Worm (Caenorhabditis elegans) whole organism, young adult: ENCODE measurements around the gene Y66H1A.5.

ENCODE experiments used
- B0035.1 ChIP-seq: sonication (generic microtip); optimal IDR thresholded peaks from 2 replicates; lab custom pipeline; 2016; ENCODE audit warnings: missing genetic modification characterization, mild to moderate bottlenecking, missing compliant biosample characterization, missing genotype, missing genetic modification reagents
- B0336.3 ChIP-seq: fragments of 200-800 bp; sonication (Bioruptor generic); IDR thresholded peaks from 2 replicates; pipeline ENCODE4 v1.3.6; 2022; ENCODE audit warnings: missing genetic modification characterization, missing compliant biosample characterization
- F22D6.2 ChIP-seq: sonication (generic microtip); optimal IDR thresholded peaks from 2 replicates; lab custom pipeline; 2016; ENCODE audit warnings: mild to moderate bottlenecking, missing genetic modification characterization, missing compliant biosample characterization
- F23B12.7 ChIP-seq: sonication (generic microtip); optimal IDR thresholded peaks from 2 replicates; lab custom pipeline; 2017; ENCODE audit warnings: missing genetic modification characterization, mild to moderate bottlenecking, missing compliant biosample characterization, antibody characterized with exemption, moderate library complexity; ENCODE audit not compliant: insufficient read depth
- F33H1.4 ChIP-seq: fragments of 200-800 bp; sonication (Bioruptor generic); IDR thresholded peaks from 2 replicates; pipeline ENCODE4 v1.3.6; 2022; ENCODE audit warnings: missing genetic modification reagents, missing genetic modification characterization, missing compliant biosample characterization
- F37B4.10 ChIP-seq: fragments of 200-800 bp; sonication (Bioruptor generic); IDR thresholded peaks from 2 replicates; pipeline ENCODE4 v1.3.6; 2022; ENCODE audit warnings: missing genetic modification characterization, missing compliant biosample characterization
- K11D2.4 ChIP-seq: fragments of 200-800 bp; sonication (Bioruptor generic); IDR thresholded peaks from 2 replicates; pipeline ENCODE4 v1.3.6; 2022; ENCODE audit warnings: missing genetic modification reagents, missing genetic modification characterization, missing compliant biosample characterization
- K12H6.12 ChIP-seq: fragments of 200-800 bp; sonication (Bioruptor generic); optimal IDR thresholded peaks from 2 replicates; lab custom pipeline; 2018; ENCODE audit warnings: mild to moderate bottlenecking, missing genetic modification characterization, missing compliant biosample characterization
- Y53G8AR.9 ChIP-seq: fragments of 200-800 bp; sonication (Bioruptor generic); conservative IDR thresholded peaks from 2 replicates; pipeline ENCODE4 v1.3.6; 2022; ENCODE audit warnings: missing genetic modification reagents, missing genetic modification characterization, missing compliant biosample characterization
- Y79H2A.3 ChIP-seq: fragments of 200-800 bp; sonication (Bioruptor generic); conservative IDR thresholded peaks from 2 replicates; pipeline ENCODE4 v1.3.6; 2022; ENCODE audit warnings: missing genetic modification reagents, missing genetic modification characterization, missing compliant biosample characterization
- Y95B8A.8 ChIP-seq: fragments of 200-800 bp; sonication (Bioruptor generic); IDR thresholded peaks from 2 replicates; pipeline ENCODE4 v1.3.6; 2022; ENCODE audit warnings: missing genetic modification reagents, missing genetic modification characterization, missing compliant biosample characterization
- aptf-2 ChIP-seq: fragments of 200-800 bp; sonication (Bioruptor generic); conservative IDR thresholded peaks from 2 replicates; pipeline ENCODE4 v1.3.6; 2022; ENCODE audit warnings: missing genetic modification reagents, missing genetic modification characterization, missing compliant biosample characterization
- atf-7 ChIP-seq: sonication (generic microtip); optimal IDR thresholded peaks from 2 replicates; lab custom pipeline; 2017; ENCODE audit warnings: mild to moderate bottlenecking, missing genetic modification characterization, missing compliant biosample characterization
- athp-1 ChIP-seq: sonication (generic microtip); optimal IDR thresholded peaks from 2 replicates; lab custom pipeline; 2017; ENCODE audit warnings: mild to moderate bottlenecking, missing genetic modification characterization, missing compliant biosample characterization
- attf-5 ChIP-seq: fragments of 200-800 bp; sonication (Bioruptor generic); optimal IDR thresholded peaks from 2 replicates; lab custom pipeline; 2018; ENCODE audit warnings: mild to moderate bottlenecking, missing genetic modification characterization, missing compliant biosample characterization
- cebp-1 ChIP-seq, 2 experiments: fragments of 200-800 bp in 1 of 2; sonication (Bioruptor generic) in 1 of 2; sonication (generic microtip) in 1 of 2; IDR thresholded peaks in 1 of 2; optimal IDR thresholded peaks in 1 of 2; 2 replicates each; pipeline versions ENCODE4 v1.3.6 to Lab custom; 2017 to 2022; ENCODE audit warnings: missing compliant biosample characterization in 2 of 2, missing genetic modification characterization in 2 of 2, mild to moderate bottlenecking in 1 of 2, missing genetic modification reagents in 1 of 2, moderate library complexity in 1 of 2
- cebp-2 ChIP-seq: fragments of 200-800 bp; sonication (Bioruptor generic); IDR thresholded peaks from 2 replicates; pipeline ENCODE4 v1.3.6; 2022; ENCODE audit warnings: missing genetic modification characterization, missing compliant biosample characterization
- ceh-100 ChIP-seq: fragments of 200-800 bp; sonication (Bioruptor generic); IDR thresholded peaks from 2 replicates; pipeline ENCODE4 v1.3.6; 2022; ENCODE audit warnings: missing genetic modification reagents, missing genetic modification characterization, missing compliant biosample characterization
- ceh-58 ChIP-seq: fragments of 200-800 bp; sonication (Bioruptor generic); IDR thresholded peaks from 2 replicates; pipeline ENCODE4 v1.3.6; 2022; ENCODE audit warnings: missing genetic modification characterization, missing compliant biosample characterization
- chd-7 ChIP-seq: sonication (generic microtip); optimal IDR thresholded peaks from 2 replicates; lab custom pipeline; 2016; ENCODE audit warnings: mild to moderate bottlenecking, missing genetic modification characterization, moderate library complexity, missing compliant biosample characterization
- efl-1 ChIP-seq: fragments of 150-350 bp; optimal IDR thresholded peaks from 2 replicates; lab custom pipeline; 2014; ENCODE audit warnings: missing biosample characterization, missing genetic modification reagents, missing genetic modification characterization
- egl-44 ChIP-seq: fragments of 200-800 bp; sonication (Bioruptor generic); IDR thresholded peaks from 2 replicates; pipeline ENCODE4 v1.3.6; 2022; ENCODE audit warnings: missing genetic modification reagents, missing genetic modification characterization, missing compliant biosample characterization
- egrh-3 ChIP-seq: fragments of 200-800 bp; sonication (Bioruptor generic); IDR thresholded peaks from 2 replicates; pipeline ENCODE4 v1.3.6; 2022; ENCODE audit warnings: missing genetic modification reagents, missing genetic modification characterization, missing compliant biosample characterization
- ekl-4 ChIP-seq: fragments of 200-800 bp; sonication (Bioruptor generic); IDR thresholded peaks from 2 replicates; pipeline ENCODE4 v1.3.6; 2022; ENCODE audit warnings: missing genetic modification reagents, missing genetic modification characterization, missing compliant biosample characterization
- gei-17 ChIP-seq: fragments of 200-800 bp; sonication (Bioruptor generic); optimal IDR thresholded peaks from 2 replicates; lab custom pipeline; 2018; ENCODE audit warnings: mild to moderate bottlenecking, missing genetic modification characterization, missing compliant biosample characterization
- hmg-1.2 ChIP-seq: fragments of 200-800 bp; sonication (Bioruptor generic); IDR thresholded peaks from 2 replicates; pipeline ENCODE4 v1.3.6; 2022; ENCODE audit warnings: missing genetic modification reagents, missing genetic modification characterization, missing compliant biosample characterization
- hmg-20 ChIP-seq: fragments of 200-800 bp; sonication (Bioruptor generic); IDR thresholded peaks from 2 replicates; pipeline ENCODE4 v1.3.6; 2022; ENCODE audit warnings: missing genetic modification reagents, missing genetic modification characterization, missing compliant biosample characterization
- let-526 ChIP-seq: fragments of 200-800 bp; sonication (Bioruptor generic); IDR thresholded peaks from 2 replicates; pipeline ENCODE4 v1.3.6; 2022; ENCODE audit warnings: missing genetic modification reagents, missing genetic modification characterization, missing compliant biosample characterization
- lin-26 ChIP-seq: fragments of 200-800 bp; sonication (Bioruptor generic); IDR thresholded peaks from 2 replicates; pipeline ENCODE4 v1.3.6; 2022; ENCODE audit warnings: missing genetic modification reagents, missing genetic modification characterization, missing compliant biosample characterization
- lin-40 ChIP-seq: sonication (generic microtip); optimal IDR thresholded peaks from 2 replicates; lab custom pipeline; 2016; ENCODE audit warnings: missing genetic modification characterization, mild to moderate bottlenecking, missing compliant biosample characterization, missing genotype, missing genetic modification reagents
- lsl-1 ChIP-seq: fragments of 200-800 bp; sonication (Bioruptor generic); optimal IDR thresholded peaks from 2 replicates; lab custom pipeline; 2018; ENCODE audit warnings: mild to moderate bottlenecking, missing genetic modification characterization, moderate library complexity, missing compliant biosample characterization
- madf-3 ChIP-seq: fragments of 200-800 bp; sonication (Bioruptor generic); IDR thresholded peaks from 2 replicates; pipeline ENCODE4 v1.3.6; 2022; ENCODE audit warnings: missing genetic modification reagents, missing genetic modification characterization, missing compliant biosample characterization
- nfyb-1 ChIP-seq: fragments of 200-800 bp; sonication (Bioruptor generic); IDR thresholded peaks from 2 replicates; pipeline ENCODE4 v1.3.6; 2022; ENCODE audit warnings: missing genetic modification reagents, missing genetic modification characterization, missing compliant biosample characterization
- nhr-80 ChIP-seq: sonication (generic microtip); optimal IDR thresholded peaks from 2 replicates; lab custom pipeline; 2016; ENCODE audit warnings: missing genetic modification characterization, missing compliant biosample characterization
- nhr-90 ChIP-seq: sonication (generic microtip); optimal IDR thresholded peaks from 2 replicates; lab custom pipeline; 2016; ENCODE audit warnings: missing genotype, mild to moderate bottlenecking, missing genetic modification characterization, missing compliant biosample characterization
- rcor-1 ChIP-seq: fragments of 200-800 bp; sonication (Bioruptor generic); IDR thresholded peaks from 2 replicates; pipeline ENCODE4 v1.3.6; 2022; ENCODE audit warnings: missing genetic modification reagents, missing genetic modification characterization, missing compliant biosample characterization
- rec-8 ChIP-seq, 2 experiments: sonication (generic microtip); optimal IDR thresholded peaks; 2 replicates each; lab custom pipeline; 2016; ENCODE audit warnings: mild to moderate bottlenecking in 2 of 2, missing genetic modification characterization in 2 of 2, missing genetic modification reagents in 2 of 2, missing genotype in 2 of 2, missing biosample characterization in 1 of 2, missing compliant biosample characterization in 1 of 2, moderate library complexity in 1 of 2
- repo-1 ChIP-seq: sonication (generic microtip); optimal IDR thresholded peaks from 2 replicates; lab custom pipeline; 2017; ENCODE audit warnings: mild to moderate bottlenecking, missing genetic modification characterization, missing compliant biosample characterization
- snpc-1.3 ChIP-seq: sonication (generic microtip); optimal IDR thresholded peaks from 2 replicates; lab custom pipeline; 2017; ENCODE audit warnings: missing genetic modification characterization, mild to moderate bottlenecking, missing compliant biosample characterization, antibody characterized with exemption, moderate library complexity, missing genotype, missing genetic modification reagents; ENCODE audit not compliant: insufficient read depth
- somi-1 ChIP-seq: fragments of 200-800 bp; sonication (Bioruptor generic); optimal IDR thresholded peaks from 2 replicates; lab custom pipeline; 2018; ENCODE audit warnings: mild to moderate bottlenecking, missing genetic modification characterization, missing compliant biosample characterization
- tbp1 ChIP-seq: fragments of 200-800 bp; sonication (Bioruptor generic); optimal IDR thresholded peaks from 2 replicates; lab custom pipeline; 2018; ENCODE audit warnings: mild to moderate bottlenecking, missing genetic modification characterization, missing compliant biosample characterization
- tlf-1 ChIP-seq: fragments of 200-800 bp; sonication (Bioruptor generic); optimal IDR thresholded peaks from 2 replicates; lab custom pipeline; 2018; ENCODE audit warnings: mild to moderate bottlenecking, missing genetic modification characterization, missing compliant biosample characterization
- unc-130 ChIP-seq: sonication (generic microtip); optimal IDR thresholded peaks from 2 replicates; lab custom pipeline; 2016; ENCODE audit warnings: missing genetic modification reagents, missing genetic modification characterization, missing compliant biosample characterization
- ztf-18 ChIP-seq: sonication (generic microtip); optimal IDR thresholded peaks from 2 replicates; lab custom pipeline; 2016; ENCODE audit warnings: missing genotype, mild to moderate bottlenecking, missing genetic modification characterization, missing compliant biosample characterization
- ztf-25 ChIP-seq: fragments of 200-800 bp; sonication (Bioruptor generic); IDR thresholded peaks from 2 replicates; pipeline ENCODE4 v1.3.6; 2022; ENCODE audit warnings: missing genetic modification reagents, missing genetic modification characterization, missing compliant biosample characterization
- ztf-6 ChIP-seq: fragments of 200-800 bp; sonication (Bioruptor generic); IDR thresholded peaks from 2 replicates; pipeline ENCODE4 v1.3.6; 2022; ENCODE audit warnings: missing genetic modification reagents, missing genetic modification characterization, missing compliant biosample characterization

Gene Y66H1A.5

ce11 chrIV:385150-385937 is 43.6 kb downstream of the Y66H1A.5 start, which contains the start of gene rps-24:
Gene rps-24, plus strand, starts transcription at chrIV:385887.
- TF ChIP-seq nhr-80 (tag; lab: Kevin White, UChicago) (peak; percentile 83), tlf-1 (peak; percentile 88), ztf-25 (peak; percentile 99), atf-7 (peak; percentile 27), ekl-4 (GFP tag; lab: Robert Waterston, UW) (peak; percentile 96), efl-1 (GFP tag; lab: Kevin White, UChicago) (peak; percentile 56), snpc-1.3 (tag; lab: Kevin White, UChicago) (peak; percentile 26), Y79H2A.3 (GFP tag; lab: Robert Waterston, UW) (peak; percentile 91), aptf-2 (GFP tag; lab: Robert Waterston, UW) (peak; percentile 95), athp-1 (tag; lab: Kevin White, UChicago) (peak; percentile 95), ztf-6 (GFP tag; lab: Robert Waterston, UW) (peak; percentile 96), B0035.1 (tag; lab: Kevin White, UChicago) (peak; percentile 41), nhr-90 (tag; lab: Kevin White, UChicago) (peak; percentile 54), ztf-18 (tag; lab: Kevin White, UChicago) (peak; percentile 78), F33H1.4 (GFP tag; lab: Robert Waterston, UW) (peak; percentile 99), gei-17 (peak; percentile 35), rcor-1 (GFP tag; lab: Robert Waterston, UW) (peak; percentile 97), tbp1 (peak; percentile 71), lsl-1 (peak; percentile 78), madf-3 (GFP tag; lab: Robert Waterston, UW) (peak; percentile 95), K12H6.12 (tag; lab: Kevin White, UChicago) (peak; percentile 83), chd-7 (peak; percentile 58), F23B12.7 (peak; percentile 73), B0336.3 (GFP tag; lab: Robert Waterston, UW) (peak; percentile 85), lin-40 (peak; percentile 93), lin-26 (peak; percentile 96), somi-1 (peak; percentile 34), let-526 (GFP tag; lab: Robert Waterston, UW) (peak; percentile 97), nfyb-1 (GFP tag; lab: Robert Waterston, UW) (peak; percentile 94), hmg-20 (GFP tag; lab: Robert Waterston, UW) (peak; percentile 71), repo-1 (peak; percentile 61), K11D2.4 (GFP tag; lab: Robert Waterston, UW) (peak; percentile 96), unc-130 (GFP tag; lab: Kevin White, UChicago) (peak; percentile 88), cebp-1 (GFP tag; IDR thresholded peaks at IDR 0.05; lab: Robert Waterston, UW) (peak; percentile 87), cebp-1 (tag; optimal IDR thresholded peaks at IDR 0.05; lab: Kevin White, UChicago) (peak; percentile 90), ceh-58 (peak; percentile 91; the same call in 1 of the 2 replicates), Y53G8AR.9 (GFP tag; lab: Robert Waterston, UW) (peak; percentile 90), F22D6.2 (tag; lab: Kevin White, UChicago) (peak; percentile 47), cebp-2 (peak; percentile 59; the same call in 1 of the 2 replicates), Y95B8A.8 (peak; percentile 99), hmg-1.2 (peak; percentile 92), egrh-3 (GFP tag; lab: Robert Waterston, UW) (peak; percentile 95), attf-5 (GFP tag; lab: Kevin White, UChicago) (peak; percentile 96), ceh-100 (GFP tag; lab: Robert Waterston, UW) (peak; percentile 100), rec-8 (tag; optimal IDR thresholded peaks at IDR 0.05; lab: Kevin White, UChicago) (peak; percentile 48 to 61), F37B4.10 (peak; percentile 93; the same call in 1 of the 2 replicates), egl-44 (GFP tag; lab: Robert Waterston, UW) (peak; percentile 91)
